Worm (Caenorhabditis elegans) whole organism, midembryonic: ENCODE measurements around the gene M60.6.

Experiments
- T22C8.4 ChIP-seq: fragments of 200-800 bp; sonication (Bioruptor generic); IDR thresholded peaks from 2 replicates; pipeline ENCODE4 v1.3.6; 2022; ENCODE audit warnings: missing genetic modification characterization, missing compliant biosample characterization
- cog-1 ChIP-seq: sonication (generic microtip); optimal IDR thresholded peaks from 2 replicates; lab custom pipeline; 2016; ENCODE audit warnings: missing genetic modification characterization, missing compliant biosample characterization
- flt-1 ChIP-seq: fragments of 200-800 bp; sonication (Bioruptor generic); IDR thresholded peaks from 2 replicates; pipeline ENCODE4 v1.3.6; 2022; ENCODE audit warnings: missing genetic modification characterization, missing compliant biosample characterization
- klf-2 ChIP-seq: fragments of 200-800 bp; sonication (Bioruptor generic); conservative IDR thresholded peaks from 2 replicates; pipeline ENCODE4 v1.3.6; 2022; ENCODE audit warnings: missing genetic modification reagents, missing genetic modification characterization, missing compliant biosample characterization
- med-1 ChIP-seq: sonication (generic microtip); optimal IDR thresholded peaks from 2 replicates; lab custom pipeline; 2017; ENCODE audit warnings: missing genetic modification characterization, mild to moderate bottlenecking, missing compliant biosample characterization, antibody characterized with exemption, missing genetic modification reagents; ENCODE audit not compliant: insufficient read depth
- ref-1 ChIP-seq: fragments of 200-800 bp; sonication (Bioruptor generic); conservative IDR thresholded peaks from 2 replicates; pipeline ENCODE4 v1.3.6; 2022; ENCODE audit warnings: missing genetic modification reagents, missing genetic modification characterization, missing compliant biosample characterization
- tab-1 ChIP-seq: fragments of 200-800 bp; sonication (Bioruptor generic); IDR thresholded peaks from 2 replicates; pipeline ENCODE4 v1.3.6; 2022; ENCODE audit warnings: missing genetic modification characterization, missing compliant biosample characterization
- ztf-23 ChIP-seq: fragments of 200-800 bp; sonication (Bioruptor generic); IDR thresholded peaks from 2 replicates; pipeline ENCODE4 v1.3.6; 2022; ENCODE audit warnings: missing genetic modification reagents, missing genetic modification characterization, missing compliant biosample characterization
- ztf-29 ChIP-seq: fragments of 200-800 bp; sonication (Bioruptor generic); IDR thresholded peaks from 2 replicates; pipeline ENCODE4 v1.3.6; 2022; ENCODE audit warnings: missing genetic modification reagents, missing genetic modification characterization, missing compliant biosample characterization

M60.6 gene

DNA sequence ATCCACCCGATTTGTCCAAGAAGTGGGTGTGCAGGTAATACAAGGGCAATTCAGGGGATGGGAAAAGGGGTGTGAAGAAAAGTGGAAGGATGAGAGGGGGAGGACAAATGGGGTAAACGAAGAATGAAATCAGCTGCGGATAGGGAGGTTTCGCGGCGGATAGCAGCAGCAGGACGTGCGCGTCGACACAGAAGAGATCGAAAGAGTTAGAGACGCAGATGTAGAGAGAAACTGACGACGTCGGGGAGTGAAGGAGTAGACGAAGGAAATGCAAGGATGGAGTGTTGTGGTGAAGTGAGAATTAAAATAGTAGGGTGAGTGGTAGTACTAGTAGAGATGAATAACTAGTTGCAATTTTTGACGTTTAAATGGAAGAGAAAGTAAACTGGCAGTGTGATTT, at the start of gene M60.6:
Gene M60.6 (minus strand): TSS at position 166 of the 400 bp plus-strand sequence.
- TF ChIP-seq flt-1 (no peak), ztf-29 (GFP tag; lab: Robert Waterston, UW) (no peak), T22C8.4 (GFP tag; lab: Robert Waterston, UW) (no peak), cog-1 (tag; lab: Kevin White, UChicago) (no peak), klf-2 (GFP tag; lab: Robert Waterston, UW) (no peak), tab-1 (GFP tag; lab: Robert Waterston, UW) (no peak), ref-1 (GFP tag; lab: Robert Waterston, UW) (no peak), ztf-23 (GFP tag; lab: Robert Waterston, UW) (no peak), med-1 (GFP tag; lab: Kevin White, UChicago) (no peak)

DNA sequence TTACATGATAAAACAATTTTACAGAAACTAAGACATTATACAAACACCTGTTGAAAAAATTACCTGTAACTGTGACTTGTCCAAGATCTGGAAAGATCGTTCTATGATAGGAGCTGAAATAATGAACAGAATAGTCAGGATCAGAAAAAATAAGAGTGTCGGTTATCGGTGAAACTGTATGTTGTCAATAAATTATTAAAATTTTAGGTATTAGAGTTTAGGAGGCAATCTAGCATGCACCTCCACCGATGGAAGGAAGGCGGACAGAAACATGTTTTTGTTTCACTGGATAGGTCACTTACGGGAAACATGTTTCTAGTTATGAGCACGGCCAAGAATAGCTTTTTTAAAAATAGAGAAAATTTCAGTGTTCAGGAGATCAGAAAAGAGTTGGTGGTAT, 47.3 kb upstream of the M60.6 start, which contains the start of gene ced-13:
Gene ced-13 (minus strand): TSS at position 101 of the 400 bp plus-strand sequence.
- TF ChIP-seq T22C8.4 (GFP tag; lab: Robert Waterston, UW): no peak
- TF ChIP-seq ztf-23 (GFP tag; lab: Robert Waterston, UW): no peak
- TF ChIP-seq cog-1 (tag; lab: Kevin White, UChicago): no peak
- TF ChIP-seq flt-1: no peak
- TF ChIP-seq tab-1 (GFP tag; lab: Robert Waterston, UW): no peak
- TF ChIP-seq ztf-29 (GFP tag; lab: Robert Waterston, UW): no peak
- TF ChIP-seq klf-2 (GFP tag; lab: Robert Waterston, UW): no peak
- no peak for TF ChIP-seq med-1 (GFP tag; lab: Kevin White, UChicago)
- no peak for TF ChIP-seq ref-1 (GFP tag; lab: Robert Waterston, UW)

ce11 chrX:8297333-8297732, 45.1 kb upstream of the M60.6 start:
- TF ChIP-seq klf-2 (GFP tag; lab: Robert Waterston, UW): no peak
- TF ChIP-seq tab-1 (GFP tag; lab: Robert Waterston, UW): no peak
- no peak for TF ChIP-seq med-1 (GFP tag; lab: Kevin White, UChicago)
- TF ChIP-seq T22C8.4 (GFP tag; lab: Robert Waterston, UW): no peak
- TF ChIP-seq ztf-23 (GFP tag; lab: Robert Waterston, UW): no peak
- no peak for TF ChIP-seq flt-1
- TF ChIP-seq cog-1 (tag; lab: Kevin White, UChicago): no peak
- TF ChIP-seq ztf-29 (GFP tag; lab: Robert Waterston, UW): no peak
- TF ChIP-seq ref-1 (GFP tag; lab: Robert Waterston, UW): no peak

ce11 chrX:8294586-8294985, 42.3 kb upstream of the M60.6 start, which contains the start of gene R09F10.3:
TSS of gene R09F10.3 (plus strand) at chrX:8294625.
- no peak for TF ChIP-seq cog-1 (tag; lab: Kevin White, UChicago)
- TF ChIP-seq T22C8.4 (GFP tag; lab: Robert Waterston, UW): no peak
- TF ChIP-seq tab-1 (GFP tag; lab: Robert Waterston, UW): no peak
- TF ChIP-seq ztf-29 (GFP tag; lab: Robert Waterston, UW): no peak
- TF ChIP-seq klf-2 (GFP tag; lab: Robert Waterston, UW): no peak
- no peak for TF ChIP-seq flt-1
- no peak for TF ChIP-seq ztf-23 (GFP tag; lab: Robert Waterston, UW)
- no peak for TF ChIP-seq ref-1 (GFP tag; lab: Robert Waterston, UW)
- TF ChIP-seq med-1 (GFP tag; lab: Kevin White, UChicago): no peak

DNA sequence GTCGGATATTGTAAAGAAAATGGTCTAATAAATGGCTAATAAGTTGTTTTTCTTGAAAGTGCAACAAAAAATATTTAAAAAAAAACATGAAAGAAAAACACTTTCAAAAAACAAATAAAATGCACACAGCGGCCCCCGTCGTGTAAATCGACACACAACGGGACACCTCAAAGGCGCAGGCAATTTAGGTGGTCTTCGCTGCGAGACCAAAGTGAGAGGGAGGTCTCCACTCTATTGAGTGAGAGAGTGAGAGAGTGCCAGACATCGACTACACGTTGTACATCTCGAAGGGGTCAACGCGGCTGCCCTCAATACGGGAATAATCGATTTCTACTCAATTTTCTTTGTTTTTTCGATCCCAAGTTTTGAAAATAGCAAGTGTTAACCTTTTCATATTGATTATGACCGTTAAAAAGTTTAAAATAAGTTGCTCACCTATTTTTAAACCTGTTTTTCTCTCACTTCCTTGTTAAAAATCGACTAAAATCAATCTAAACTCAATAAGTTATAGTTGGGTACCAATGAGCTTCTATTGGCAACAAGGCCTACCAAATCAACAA, 34.6 kb upstream of the M60.6 start, which contains the start of gene sec-16A.2:
Gene sec-16A.2 (plus strand): TSS at position 510 of the 560 bp plus-strand sequence.
- peak; percentile 74; the same call in 1 of the 2 replicates for TF ChIP-seq flt-1
- no peak for TF ChIP-seq ref-1 (GFP tag; lab: Robert Waterston, UW)
- peak; percentile 84 for TF ChIP-seq cog-1 (tag; lab: Kevin White, UChicago)

DNA sequence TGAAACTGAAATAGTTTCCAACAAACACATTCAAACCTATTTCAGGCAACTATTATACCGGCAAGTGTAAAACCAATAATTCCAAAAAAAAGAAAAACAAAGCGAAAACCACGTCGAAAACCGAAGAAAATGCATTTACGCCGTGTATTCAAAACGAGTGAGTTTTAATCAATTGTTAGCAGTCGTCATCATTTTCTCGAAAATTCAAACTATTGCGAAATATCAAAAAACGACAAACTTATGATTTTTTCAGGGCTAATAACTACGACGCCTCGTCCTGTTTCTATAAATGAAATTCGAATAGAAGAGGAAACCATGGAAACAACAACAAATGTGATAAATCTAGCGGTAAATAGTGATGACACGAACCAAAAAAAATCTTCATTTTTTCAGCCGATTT, 33.9 kb upstream of the M60.6 start:
- no peak for TF ChIP-seq T22C8.4 (GFP tag; lab: Robert Waterston, UW)

DNA sequence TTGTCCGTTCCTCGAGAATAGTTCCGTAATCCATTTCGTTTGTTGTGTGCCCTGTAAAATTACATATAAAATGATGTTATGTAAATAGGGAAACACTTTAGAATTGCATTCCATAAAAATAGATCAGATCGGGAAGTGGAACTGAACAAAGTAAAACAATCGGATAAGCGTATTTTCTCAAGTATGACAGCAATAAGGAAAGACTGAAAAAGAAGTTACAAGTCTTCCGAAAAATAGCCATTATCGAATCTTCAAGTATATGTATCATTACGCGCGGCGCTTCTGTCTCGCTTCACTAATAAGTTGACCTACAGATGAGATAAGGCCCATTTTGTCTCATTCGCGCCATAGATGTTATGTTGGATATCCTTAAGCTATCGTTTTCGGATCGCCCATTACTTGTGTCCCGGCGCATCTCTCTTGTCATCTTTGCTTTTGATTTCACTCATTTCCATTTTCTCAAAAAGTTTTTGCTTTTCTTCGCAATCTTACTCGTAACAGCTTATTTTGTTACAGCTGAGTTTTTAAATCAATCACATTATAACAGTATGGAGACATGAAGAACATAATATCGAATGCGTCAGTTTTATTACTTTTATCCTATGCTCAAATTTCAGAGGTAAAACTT, 33.0 kb upstream of the M60.6 start, which contains the start of the genes fis-2 and F13B9.2:
Gene fis-2 (minus strand): TSS at position 51 of the 628 bp plus-strand sequence.
Gene F13B9.2 (plus strand): TSS at position 515 of the 628 bp plus-strand sequence.
- TF ChIP-seq ref-1 (GFP tag; lab: Robert Waterston, UW) (no peak), flt-1 (no peak), ztf-23 (GFP tag; lab: Robert Waterston, UW) (no peak), med-1 (GFP tag; lab: Kevin White, UChicago) (no peak), cog-1 (tag; lab: Kevin White, UChicago) (no peak), T22C8.4 (GFP tag; lab: Robert Waterston, UW) (no peak), klf-2 (GFP tag; lab: Robert Waterston, UW) (no peak), ztf-29 (GFP tag; lab: Robert Waterston, UW) (no peak), tab-1 (GFP tag; lab: Robert Waterston, UW) (no peak)

DNA sequence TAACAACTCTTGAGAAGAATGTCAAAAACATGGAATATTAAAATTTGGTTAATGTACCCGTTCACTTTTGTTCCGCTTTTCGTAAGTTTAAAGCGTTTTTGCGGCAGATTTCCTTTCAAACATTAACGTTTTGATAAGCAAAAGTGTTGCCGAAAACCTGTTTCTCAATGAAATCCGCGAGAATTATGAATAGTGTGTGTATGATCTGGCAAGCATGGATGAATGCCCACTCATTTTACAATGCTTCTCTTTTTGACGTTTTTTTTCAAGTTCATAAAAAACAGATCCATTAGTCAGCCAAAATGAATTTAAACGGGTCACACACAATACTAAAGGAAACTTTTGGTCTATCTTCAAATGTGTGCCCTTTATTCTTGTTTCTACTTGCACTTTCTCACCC, 31.7 kb upstream of the M60.6 start:
- TF ChIP-seq flt-1 (no peak), med-1 (GFP tag; lab: Kevin White, UChicago) (no peak), T22C8.4 (GFP tag; lab: Robert Waterston, UW) (no peak), ztf-23 (GFP tag; lab: Robert Waterston, UW) (no peak), klf-2 (GFP tag; lab: Robert Waterston, UW) (no peak), cog-1 (tag; lab: Kevin White, UChicago) (no peak)

- TF ChIP-seq ztf-29 (GFP tag; lab: Robert Waterston, UW) (no peak), med-1 (GFP tag; lab: Kevin White, UChicago) (no peak), ztf-23 (GFP tag; lab: Robert Waterston, UW) (no peak), ref-1 (GFP tag; lab: Robert Waterston, UW) (no peak), flt-1 (no peak), cog-1 (tag; lab: Kevin White, UChicago) (no peak), tab-1 (GFP tag; lab: Robert Waterston, UW) (no peak), T22C8.4 (GFP tag; lab: Robert Waterston, UW) (no peak)
Measured at ce11 chrX:8276984-8277383, 24.7 kb upstream of the M60.6 start.
